Worm (Caenorhabditis elegans) whole organism, L4 larva: ENCODE measurements around the gene F09G8.7.
A peak's percentile ranks its signal among the peaks of the same experiment; 100 is the strongest.

Source experiments
- F26F4.8 ChIP-seq: fragments of 200-800 bp; sonication (Bioruptor generic); conservative IDR thresholded peaks from 2 replicates; pipeline ENCODE4 v1.3.6; 2022; ENCODE audit warnings: missing genetic modification characterization, missing compliant biosample characterization
- F44E2.7 ChIP-seq: fragments of 200-800 bp; sonication (Bioruptor generic); IDR thresholded peaks from 2 replicates; pipeline ENCODE4 v2.1.2; 2022; ENCODE audit warnings: missing genetic modification characterization, missing compliant biosample characterization
- R02D3.7 ChIP-seq: fragments of 150-350 bp; sonication (generic microtip); optimal IDR thresholded peaks from 3 replicates; lab custom pipeline; 2014; ENCODE audit warnings: missing biosample characterization, missing genetic modification characterization
- T20F7.1 ChIP-seq: fragments of 200-800 bp; sonication (Bioruptor generic); optimal IDR thresholded peaks from 2 replicates; lab custom pipeline; 2018; ENCODE audit warnings: mild to moderate bottlenecking, missing genetic modification characterization, missing compliant biosample characterization
- T26A8.4 ChIP-seq: fragments of 200-800 bp; sonication (Bioruptor generic); IDR thresholded peaks from 2 replicates; pipeline ENCODE4 v1.3.6; 2022; ENCODE audit warnings: missing genetic modification characterization, missing compliant biosample characterization
- Y105C5A.15 ChIP-seq: fragments of 200-800 bp; sonication (Bioruptor generic); IDR thresholded peaks from 2 replicates; pipeline ENCODE4 v1.3.6; 2022; ENCODE audit warnings: missing genetic modification characterization, missing compliant biosample characterization
- Y75B8A.6 ChIP-seq: fragments of 200-800 bp; sonication (Bioruptor generic); IDR thresholded peaks from 2 replicates; pipeline ENCODE4 v1.3.6; 2022; ENCODE audit warnings: missing genetic modification reagents, missing genetic modification characterization, missing compliant biosample characterization
- ZK337.2 ChIP-seq: fragments of 200-800 bp; sonication (Bioruptor generic); IDR thresholded peaks from 2 replicates; pipeline ENCODE4 v1.3.6; 2022; ENCODE audit warnings: missing genetic modification reagents, missing genetic modification characterization, missing compliant biosample characterization
- ama-1 ChIP-seq: fragments of 150-350 bp; optimal IDR thresholded peaks from 2 replicates; lab custom pipeline; 2014; ENCODE audit warnings: inconsistent platforms, mixed read lengths
- attf-4 ChIP-seq: sonication (generic microtip); optimal IDR thresholded peaks from 3 replicates; lab custom pipeline; 2017; ENCODE audit warnings: missing biosample characterization, missing genetic modification characterization
- cey-2 ChIP-seq: sonication (generic microtip); optimal IDR thresholded peaks from 3 replicates; lab custom pipeline; 2017; ENCODE audit warnings: missing genetic modification characterization, mild to moderate bottlenecking, missing compliant biosample characterization, antibody characterized with exemption, borderline replicate concordance; ENCODE audit not compliant: insufficient read depth
- ctbp-1 ChIP-seq: fragments of 200-800 bp; sonication (Bioruptor generic); IDR thresholded peaks from 2 replicates; pipeline ENCODE4 v1.3.6; 2022; ENCODE audit warnings: missing genetic modification reagents, missing genetic modification characterization, missing compliant biosample characterization
- daf-16 ChIP-seq, 3 experiments: sonication (generic microtip); optimal IDR thresholded peaks; 2 replicates each; lab custom pipeline; 2016 to 2017; ENCODE audit warnings: missing genetic modification characterization in 3 of 3, missing genetic modification reagents in 3 of 3, mild to moderate bottlenecking in 2 of 3, missing compliant biosample characterization in 2 of 3, missing biosample characterization in 1 of 3, moderate library complexity in 1 of 3
- daf-8 ChIP-seq: fragments of 200-800 bp; sonication (Bioruptor generic); IDR thresholded peaks from 2 replicates; pipeline ENCODE4 v1.3.6; 2022; ENCODE audit warnings: missing genetic modification characterization, missing compliant biosample characterization
- dmd-6 ChIP-seq: fragments of 200-800 bp; sonication (Bioruptor generic); IDR thresholded peaks from 2 replicates; pipeline ENCODE4 v1.3.6; 2022; ENCODE audit warnings: missing genetic modification reagents, missing genetic modification characterization, missing compliant biosample characterization
- dmd-8 ChIP-seq: fragments of 200-800 bp; sonication (Bioruptor generic); IDR thresholded peaks from 2 replicates; pipeline ENCODE4 v1.3.6; 2022; ENCODE audit warnings: missing genetic modification characterization, missing compliant biosample characterization
- duxl-1 ChIP-seq: sonication (generic microtip); optimal IDR thresholded peaks from 2 replicates; lab custom pipeline; 2016; ENCODE audit warnings: mild to moderate bottlenecking, missing genetic modification characterization, moderate library complexity, missing compliant biosample characterization; ENCODE audit not compliant: poor library complexity
- dve-1 ChIP-seq: sonication (generic microtip); optimal IDR thresholded peaks from 2 replicates; lab custom pipeline; 2017; ENCODE audit warnings: antibody characterized with exemption, mild to moderate bottlenecking, missing genetic modification characterization, missing compliant biosample characterization; ENCODE audit not compliant: insufficient read depth
- fos-1 ChIP-seq: fragments of 150-350 bp; optimal IDR thresholded peaks from 2 replicates; lab custom pipeline; 2014; ENCODE audit warnings: missing biosample characterization, missing genetic modification characterization
- hif-1 ChIP-seq, 2 experiments: sonication (generic microtip); optimal IDR thresholded peaks; 2 replicates each; lab custom pipeline; 2016 to 2017; ENCODE audit warnings: missing compliant biosample characterization in 2 of 2, missing genetic modification characterization in 2 of 2, missing genetic modification reagents in 2 of 2, missing genotype in 2 of 2, mild to moderate bottlenecking in 1 of 2
- hlh-11 ChIP-seq: fragments of 200-800 bp; sonication (Bioruptor generic); optimal IDR thresholded peaks from 2 replicates; lab custom pipeline; 2018; ENCODE audit warnings: mild to moderate bottlenecking, missing genetic modification characterization, missing compliant biosample characterization
- lin-1 ChIP-seq: fragments of 200-800 bp; sonication (Bioruptor generic); IDR thresholded peaks from 2 replicates; pipeline ENCODE4 v1.3.6; 2022; ENCODE audit warnings: missing genetic modification reagents, missing genetic modification characterization, missing compliant biosample characterization
- lin-39 ChIP-seq: fragments of 150-350 bp; optimal IDR thresholded peaks from 2 replicates; lab custom pipeline; 2014; ENCODE audit warnings: missing biosample characterization, missing genetic modification reagents, missing genetic modification characterization
- lir-3 ChIP-seq: sonication (generic microtip); optimal IDR thresholded peaks from 2 replicates; lab custom pipeline; 2016; ENCODE audit warnings: mild to moderate bottlenecking, missing genetic modification characterization, missing compliant biosample characterization
- lsy-2 ChIP-seq, 2 experiments: fragments of 150-350 bp in 1 of 2; sonication (generic microtip) in 1 of 2; optimal IDR thresholded peaks; 2 replicates each; lab custom pipeline; 2014 to 2017; ENCODE audit warnings: missing biosample characterization in 2 of 2, missing genetic modification characterization in 2 of 2
- madf-9 ChIP-seq: fragments of 200-800 bp; sonication (Bioruptor generic); conservative IDR thresholded peaks from 2 replicates; pipeline ENCODE4 v1.3.6; 2022; ENCODE audit warnings: missing genetic modification reagents, missing genetic modification characterization, missing compliant biosample characterization
- mdl-1 ChIP-seq, 2 experiments: fragments of 150-350 bp in 1 of 2; sonication (generic microtip) in 1 of 2; optimal IDR thresholded peaks; 2 replicates each; lab custom pipeline; 2014 to 2017; ENCODE audit warnings: missing biosample characterization in 2 of 2, missing genetic modification characterization in 2 of 2
- mxl-3 ChIP-seq: fragments of 200-800 bp; sonication (Bioruptor generic); optimal IDR thresholded peaks from 2 replicates; lab custom pipeline; 2018; ENCODE audit warnings: mild to moderate bottlenecking, missing genetic modification characterization, missing compliant biosample characterization
- nhr-25 ChIP-seq: sonication (generic microtip); optimal IDR thresholded peaks from 2 replicates; lab custom pipeline; 2017; ENCODE audit warnings: missing genetic modification characterization, mild to moderate bottlenecking, missing compliant biosample characterization, antibody characterized with exemption, moderate library complexity, borderline replicate concordance; ENCODE audit not compliant: insufficient read depth
- nhr-28 ChIP-seq: fragments of 150-350 bp; optimal IDR thresholded peaks from 2 replicates; lab custom pipeline; 2014; ENCODE audit warnings: missing biosample characterization, missing genetic modification characterization
- nhr-76 ChIP-seq: fragments of 150-350 bp; optimal IDR thresholded peaks from 2 replicates; lab custom pipeline; 2014; ENCODE audit warnings: missing biosample characterization, missing genetic modification characterization
- nhr-77 ChIP-seq: fragments of 150-350 bp; optimal IDR thresholded peaks from 2 replicates; lab custom pipeline; 2014; ENCODE audit warnings: missing biosample characterization, missing genetic modification characterization
- php-3 ChIP-seq: fragments of 200-800 bp; sonication (Bioruptor generic); IDR thresholded peaks from 2 replicates; pipeline ENCODE4 v1.3.6; 2022; ENCODE audit warnings: missing genetic modification reagents, missing genetic modification characterization, missing compliant biosample characterization
- pqm-1 ChIP-seq: sonication (generic microtip); optimal IDR thresholded peaks from 2 replicates; lab custom pipeline; 2017; ENCODE audit warnings: missing biosample characterization, missing genetic modification characterization
- saeg-2 ChIP-seq: fragments of 200-800 bp; sonication (Bioruptor generic); IDR thresholded peaks from 2 replicates; pipeline ENCODE4 v1.3.6; 2022; ENCODE audit warnings: missing genetic modification reagents, missing genetic modification characterization, missing compliant biosample characterization
- snpc-1.2 ChIP-seq: fragments of 200-800 bp; sonication (Bioruptor generic); IDR thresholded peaks from 2 replicates; pipeline ENCODE4 v1.3.6; 2022; ENCODE audit warnings: missing genetic modification reagents, missing genetic modification characterization, missing compliant biosample characterization
- unc-39 ChIP-seq: sonication (generic microtip); optimal IDR thresholded peaks from 2 replicates; lab custom pipeline; 2017; ENCODE audit warnings: missing biosample characterization, missing genetic modification characterization
- unc-62 ChIP-seq, 3 experiments: fragments of 150-350 bp in 1 of 3; sonication (generic microtip); optimal IDR thresholded peaks in 2 of 3; peaks in 1 of 3; 1 replicate in 1 of 3; 2 replicates in 2 of 3; lab custom pipeline; 2014 to 2017; ENCODE audit warnings: missing biosample characterization in 3 of 3, missing genetic modification characterization in 3 of 3, missing genetic modification reagents in 3 of 3, missing genotype in 1 of 3
- zag-1 ChIP-seq: fragments of 150-350 bp; optimal IDR thresholded peaks from 2 replicates; lab custom pipeline; 2014; ENCODE audit warnings: missing biosample characterization, missing genetic modification characterization
- zfp-3 ChIP-seq: fragments of 200-800 bp; sonication (Bioruptor generic); conservative IDR thresholded peaks from 2 replicates; pipeline ENCODE4 v1.3.6; 2022; ENCODE audit warnings: missing genetic modification reagents, missing genetic modification characterization, missing compliant biosample characterization
- zip-2 ChIP-seq: fragments of 150-350 bp; optimal IDR thresholded peaks from 2 replicates; lab custom pipeline; 2014; ENCODE audit warnings: missing biosample characterization, missing genetic modification characterization

F09G8.7 gene

DNA sequence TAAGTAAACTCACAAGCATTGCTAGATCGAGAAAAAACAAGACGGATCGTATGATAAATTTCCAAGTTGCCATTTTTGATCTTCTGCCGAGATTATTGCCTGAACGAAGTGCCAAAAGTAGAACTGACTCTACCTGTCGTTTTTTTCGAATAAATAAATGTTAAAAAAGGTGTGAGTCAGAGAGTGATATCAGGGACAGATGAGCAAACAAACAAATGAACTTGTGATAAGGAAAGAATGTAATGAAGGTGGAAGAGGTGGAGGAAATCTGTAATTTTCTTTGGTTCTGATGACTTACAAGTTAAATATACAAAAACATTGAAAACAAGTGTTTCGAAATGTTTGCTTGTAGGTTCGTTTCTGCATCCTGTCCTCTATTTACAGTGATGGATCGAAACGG, 28.8 kb downstream of the F09G8.7 start, which contains the start of gene tsp-1:
tsp-1 (minus strand) TSS at position 99 of the 400 bp plus-strand sequence.
- TF ChIP-seq Y75B8A.6 (GFP tag; lab: Robert Waterston, UW) (no peak), mdl-1 (tag; optimal IDR thresholded peaks at IDR 0.05; lab: Kevin White, UChicago) (no peak), pqm-1 (peak; percentile 55), nhr-28 (tag; lab: Kevin White, UChicago) (peak; percentile 27), attf-4 (tag; lab: Kevin White, UChicago) (no peak), F26F4.8 (GFP tag; lab: Robert Waterston, UW) (no peak), daf-16 (GFP tag; optimal IDR thresholded peaks at IDR 0.05; lab: Kevin White, UChicago) (no peak), daf-16 (tag; optimal IDR thresholded peaks at IDR 0.05; lab: Kevin White, UChicago) (peak; percentile 35)

DNA sequence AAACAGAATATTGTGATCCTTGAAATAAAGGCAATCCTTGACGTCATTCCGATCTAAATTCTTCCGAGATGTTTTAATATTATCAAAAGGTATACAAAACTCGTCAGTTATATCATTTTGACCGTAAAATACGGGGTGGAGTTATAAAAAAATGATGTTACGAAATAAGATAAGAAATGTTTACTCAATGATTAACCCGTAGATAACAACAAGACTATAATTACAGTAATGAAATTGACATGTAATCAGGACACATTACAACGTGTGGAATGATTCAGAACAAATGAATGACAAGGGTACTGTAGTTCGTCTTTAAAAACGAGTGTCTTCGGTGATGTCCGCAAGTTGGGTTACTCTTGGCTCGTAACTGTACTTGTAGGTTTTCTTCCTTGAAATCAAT, 30.3 kb downstream of the F09G8.7 start, which contains the start of gene tsp-2:
tsp-2 (minus strand) TSS at position 109 of the 400 bp plus-strand sequence.
- TF ChIP-seq nhr-77: peak; percentile 73
- TF ChIP-seq nhr-25 (tag; lab: Kevin White, UChicago): no peak
- no peak for TF ChIP-seq R02D3.7
- peak; percentile 95 for TF ChIP-seq php-3 (GFP tag; lab: Robert Waterston, UW)
- TF ChIP-seq zag-1 (tag; lab: Kevin White, UChicago): no peak
- no peak for TF ChIP-seq daf-16 (GFP tag; optimal IDR thresholded peaks at IDR 0.05; lab: Kevin White, UChicago)
- TF ChIP-seq daf-16 (tag; optimal IDR thresholded peaks at IDR 0.05; lab: Kevin White, UChicago): peak; percentile 73
- no peak for TF ChIP-seq zfp-3 (GFP tag; lab: Robert Waterston, UW)
- no peak for TF ChIP-seq lin-1 (GFP tag; lab: Robert Waterston, UW)
- peak; percentile 84 for TF ChIP-seq dmd-6 (GFP tag; lab: Robert Waterston, UW)
- TF ChIP-seq unc-62 (GFP tag; optimal IDR thresholded peaks at IDR 0.05 in 1 of 2; lab: Kevin White, UChicago): peak in 1 of 2 experiments; percentile 28
- no peak for TF ChIP-seq unc-62 (tag; optimal IDR thresholded peaks at IDR 0.05; lab: Kevin White, UChicago)
- TF ChIP-seq nhr-28 (tag; lab: Kevin White, UChicago): peak; percentile 88
- TF ChIP-seq lir-3 (tag; lab: Kevin White, UChicago): no peak
- peak; percentile 17 for TF ChIP-seq T20F7.1
- TF ChIP-seq F26F4.8 (GFP tag; lab: Robert Waterston, UW): no peak
- TF ChIP-seq madf-9: no peak
- TF ChIP-seq dve-1 (tag; lab: Kevin White, UChicago): peak; percentile 76
- TF ChIP-seq lin-39 (tag; lab: Kevin White, UChicago): no peak
- no peak for TF ChIP-seq F44E2.7 (GFP tag; lab: Robert Waterston, UW)
- TF ChIP-seq zip-2 (tag; lab: Kevin White, UChicago): peak; percentile 6
- TF ChIP-seq T26A8.4 (GFP tag; lab: Robert Waterston, UW): no peak
- peak; percentile 54 for TF ChIP-seq hlh-11 (tag; lab: Kevin White, UChicago)
- TF ChIP-seq daf-8 (GFP tag; lab: Robert Waterston, UW): no peak
- peak; percentile 39 for TF ChIP-seq pqm-1
- no peak for TF ChIP-seq fos-1 (tag; lab: Kevin White, UChicago)
- no peak for TF ChIP-seq Y75B8A.6 (GFP tag; lab: Robert Waterston, UW)
- no peak for TF ChIP-seq mxl-3 (GFP tag; lab: Kevin White, UChicago)
- peak in 1 of 2 experiments; percentile 75 for TF ChIP-seq lsy-2 (tag; optimal IDR thresholded peaks at IDR 0.05; lab: Kevin White, UChicago)
- TF ChIP-seq snpc-1.2 (GFP tag; lab: Robert Waterston, UW): no peak
- no peak for TF ChIP-seq unc-39
- TF ChIP-seq cey-2: no peak

DNA sequence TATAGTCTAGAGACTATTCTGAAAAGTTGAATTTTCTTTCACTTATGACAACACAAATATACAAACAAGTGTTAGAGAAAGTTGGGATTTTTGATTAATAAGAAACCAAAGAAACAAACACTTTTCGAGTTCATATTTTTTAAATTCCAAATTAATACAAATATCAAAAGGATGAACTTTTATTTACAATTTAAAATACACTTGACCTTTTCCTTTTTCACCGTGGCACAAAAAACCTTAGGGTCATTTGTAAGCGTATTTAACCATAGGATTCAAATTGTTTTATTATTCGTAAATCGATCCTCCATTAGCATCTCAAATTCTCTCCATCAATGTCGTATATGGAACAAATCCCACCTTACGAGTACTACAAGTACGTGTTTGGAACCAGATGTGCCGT, 32.3 kb downstream of the F09G8.7 start, which contains the start of gene C02F5.5:
C02F5.5 (plus strand) TSS at position 301 of the 400 bp plus-strand sequence.
- TF ChIP-seq nhr-25 (tag; lab: Kevin White, UChicago) (no peak), ctbp-1 (GFP tag; lab: Robert Waterston, UW) (no peak), nhr-28 (tag; lab: Kevin White, UChicago) (no peak), ama-1 (lab: Kevin White, UChicago) (no peak), Y105C5A.15 (no peak), hif-1 (tag; optimal IDR thresholded peaks at IDR 0.05; lab: Kevin White, UChicago) (no peak), ZK337.2 (GFP tag; lab: Robert Waterston, UW) (no peak), nhr-76 (tag; lab: Kevin White, UChicago) (no peak), unc-39 (no peak), lsy-2 (tag; optimal IDR thresholded peaks at IDR 0.05; lab: Kevin White, UChicago) (no peak), dmd-8 (no peak), dmd-6 (GFP tag; lab: Robert Waterston, UW) (no peak), saeg-2 (GFP tag; lab: Robert Waterston, UW) (no peak), duxl-1 (tag; lab: Kevin White, UChicago) (no peak)
